Worm (Caenorhabditis elegans): Measurements from ENCODE around the gene pcf-11.

The pcf-11 gene

ce11 chrIII:5077150-5077814, 52.6 kb downstream of the pcf-11 start, which contains the start of gene alh-1:
TSS of gene alh-1 (plus strand) at chrIII:5077764.
- peak in 1 of 2 experiments; percentile 4 for TF ChIP-seq lsy-2 (tag; optimal IDR thresholded peaks at IDR 0.05)
- TF ChIP-seq jun-1 (tag; optimal IDR thresholded peaks at IDR 0.05), result no peak
- no peak for TF ChIP-seq nhr-237 (tag; optimal IDR thresholded peaks at IDR 0.05)
- peak; percentile 43 for TF ChIP-seq nhr-71 (tag; optimal IDR thresholded peaks at IDR 0.05)
- no peak for TF ChIP-seq nhr-11 (tag; optimal IDR thresholded peaks at IDR 0.05)
- TF ChIP-seq efl-1 (optimal IDR thresholded peaks at IDR 0.05), result peak in 1 of 2 experiments; percentile 6
- peak in 1 of 2 experiments; percentile 88 for TF ChIP-seq efl-1 (GFP tag; optimal IDR thresholded peaks at IDR 0.05 in 1 of 2)
- TF ChIP-seq nhr-12 (tag; optimal IDR thresholded peaks at IDR 0.05), result no peak
- TF ChIP-seq sup-37 (GFP tag; optimal IDR thresholded peaks at IDR 0.05), result no peak
- peak; percentile 35 for TF ChIP-seq snu-23 (GFP tag; optimal IDR thresholded peaks at IDR 0.05)
- no peak for TF ChIP-seq ces-1 (GFP tag; optimal IDR thresholded peaks at IDR 0.05)
- no peak for TF ChIP-seq isw-1 (GFP tag; IDR thresholded peaks at IDR 0.05)
- TF ChIP-seq mep-1 (tag; optimal IDR thresholded peaks at IDR 0.05), result peak; percentile 21
- no peak for TF ChIP-seq pqm-1 (tag; optimal IDR thresholded peaks at IDR 0.05)
- peak in 1 of 2 experiments; percentile 57 for TF ChIP-seq mdl-1 (tag; optimal IDR thresholded peaks at IDR 0.05)
- TF ChIP-seq egl-27 (tag; optimal IDR thresholded peaks at IDR 0.05), result no peak
- no peak for TF ChIP-seq unc-86 (tag; optimal IDR thresholded peaks at IDR 0.05)
- peak; percentile 2 for TF ChIP-seq nhr-77 (tag; optimal IDR thresholded peaks at IDR 0.05)
- peak; percentile 39 for TF ChIP-seq blmp-1 (tag; optimal IDR thresholded peaks at IDR 0.05)
- TF ChIP-seq nhr-85 (tag), result peak; percentile 57
- no peak for TF ChIP-seq elt-3 (tag; optimal IDR thresholded peaks at IDR 0.05)
- TF ChIP-seq snpc-4 (tag; optimal IDR thresholded peaks at IDR 0.05), result no peak
- TF ChIP-seq mab-9 (GFP tag; IDR thresholded peaks at IDR 0.05), result no peak
- peak; percentile 49 for TF ChIP-seq nhr-19 (GFP tag; conservative IDR thresholded peaks at IDR 0.05)
- peak; percentile 48 for TF ChIP-seq elt-2 (tag; optimal IDR thresholded peaks at IDR 0.05)
- TF ChIP-seq lin-14 (GFP tag; optimal IDR thresholded peaks at IDR 0.05), result peak; percentile 53
- TF ChIP-seq C34B4.2 (tag; optimal IDR thresholded peaks at IDR 0.05), result no peak
- no peak for TF ChIP-seq ceh-90 (tag; optimal IDR thresholded peaks at IDR 0.05)
- TF ChIP-seq nhr-20 (tag; optimal IDR thresholded peaks at IDR 0.05), result peak; percentile 57
- TF ChIP-seq lin-35 (GFP tag; optimal IDR thresholded peaks at IDR 0.05), result peak in 1 of 2 experiments; percentile 7
- TF ChIP-seq mef-2 (tag; optimal IDR thresholded peaks at IDR 0.05), result no peak
- TF ChIP-seq irx-1 (tag; optimal IDR thresholded peaks at IDR 0.05), result no peak

ce11 chrIII:5078062-5078461, 53.3 kb downstream of the pcf-11 start:
- TF ChIP-seq mep-1 (tag; optimal IDR thresholded peaks at IDR 0.05) (peak; percentile 43), elt-3 (tag; optimal IDR thresholded peaks at IDR 0.05) (peak in 3 of 6 experiments; percentile 18 to 95 (median 72)), ceh-88 (GFP tag; IDR thresholded peaks at IDR 0.05) (no peak), pqm-1 (tag; optimal IDR thresholded peaks at IDR 0.05) (no peak), nhr-85 (tag) (peak; percentile 90), ets-5 (GFP tag; IDR thresholded peaks at IDR 0.05) (no peak), sptf-1 (tag; optimal IDR thresholded peaks at IDR 0.05) (no peak), ceh-63 (GFP tag; optimal IDR thresholded peaks at IDR 0.05) (no peak), egl-27 (tag; optimal IDR thresholded peaks at IDR 0.05) (no peak), F16B12.6 (tag; optimal IDR thresholded peaks at IDR 0.05) (no peak), mab-9 (GFP tag; IDR thresholded peaks at IDR 0.05) (no peak), nhr-71 (tag; optimal IDR thresholded peaks at IDR 0.05) (peak; percentile 94), hpl-2 (GFP tag; optimal IDR thresholded peaks at IDR 0.05) (no peak), jun-1 (tag; optimal IDR thresholded peaks at IDR 0.05) (peak; percentile 44), unc-130 (tag; optimal IDR thresholded peaks at IDR 0.05) (peak; percentile 90), aha-1 (tag; optimal IDR thresholded peaks at IDR 0.05) (no peak), fos-1 (tag; optimal IDR thresholded peaks at IDR 0.05) (no peak), lin-14 (GFP tag; optimal IDR thresholded peaks at IDR 0.05) (peak; percentile 94), snpc-4 (tag; optimal IDR thresholded peaks at IDR 0.05) (peak; percentile 53), lin-13 (GFP tag; optimal IDR thresholded peaks at IDR 0.05) (no peak), fkh-4 (tag; optimal IDR thresholded peaks at IDR 0.05; ENCODE audit: borderline replicate concordance) (no peak), nhr-12 (tag; optimal IDR thresholded peaks at IDR 0.05) (no peak), nhr-47 (tag; optimal IDR thresholded peaks at IDR 0.05) (peak; percentile 80), C16A3.4 (tag; optimal IDR thresholded peaks at IDR 0.05) (peak; percentile 68), fkh-10 (GFP tag; optimal IDR thresholded peaks at IDR 0.05) (no peak), ztf-4 (tag; optimal IDR thresholded peaks at IDR 0.05) (peak; percentile 25), ztf-11 (tag; optimal IDR thresholded peaks at IDR 0.05) (no peak), alr-1 (tag; optimal IDR thresholded peaks at IDR 0.05; ENCODE audit: borderline replicate concordance) (no peak), tbx-2 (tag; optimal IDR thresholded peaks at IDR 0.05) (peak; percentile 86), nhr-90 (tag; optimal IDR thresholded peaks at IDR 0.05; ENCODE audit: poor library complexity) (peak; percentile 90), nhr-237 (tag; optimal IDR thresholded peaks at IDR 0.05) (no peak)

Measured in whole organism, L1 larva.